Worm (Caenorhabditis elegans) whole organism, L3 larva: ENCODE results near the gene mrps-12.

Source experiments
- R02D3.7 ChIP-seq: fragments of 150-350 bp; optimal IDR thresholded peaks from 2 replicates; lab custom pipeline; 2014; ENCODE audit warnings: missing biosample characterization, missing genetic modification characterization
- ZK546.5 ChIP-seq: sonication (generic microtip); optimal IDR thresholded peaks from 2 replicates; lab custom pipeline; 2017; ENCODE audit warnings: missing biosample characterization, missing genetic modification characterization
- egl-5 ChIP-seq: fragments of 150-350 bp; optimal IDR thresholded peaks from 2 replicates; lab custom pipeline; 2017; ENCODE audit warnings: missing biosample characterization, missing genetic modification reagents, missing genetic modification characterization, inconsistent platforms
- elt-1 ChIP-seq: fragments of 150-350 bp; optimal IDR thresholded peaks from 2 replicates; lab custom pipeline; 2014; ENCODE audit warnings: missing biosample characterization, missing genetic modification characterization
- fkh-10 ChIP-seq: sonication (generic microtip); optimal IDR thresholded peaks from 2 replicates; lab custom pipeline; 2017; ENCODE audit warnings: missing biosample characterization, missing genetic modification reagents, missing genetic modification characterization
- hmg-11 ChIP-seq: sonication (generic microtip); optimal IDR thresholded peaks from 2 replicates; lab custom pipeline; 2016; ENCODE audit warnings: missing genetic modification characterization, missing compliant biosample characterization
- jun-1 ChIP-seq: fragments of 150-350 bp; optimal IDR thresholded peaks from 2 replicates; lab custom pipeline; 2014; ENCODE audit warnings: missing biosample characterization, missing genetic modification reagents, missing genetic modification characterization
- lin-15B ChIP-seq: fragments of 150-350 bp; optimal IDR thresholded peaks from 2 replicates; lab custom pipeline; 2014; ENCODE audit warnings: missing biosample characterization, missing genetic modification characterization
- lin-39 ChIP-seq: fragments of 150-350 bp; optimal IDR thresholded peaks from 2 replicates; lab custom pipeline; 2018; ENCODE audit warnings: missing biosample characterization, missing genetic modification reagents, missing genetic modification characterization
- lsy-12 ChIP-seq: sonication (generic microtip); optimal IDR thresholded peaks from 2 replicates; lab custom pipeline; 2016; ENCODE audit warnings: mild to moderate bottlenecking, missing genetic modification characterization, missing compliant biosample characterization
- nfya-1 ChIP-seq: sonication (generic microtip); optimal IDR thresholded peaks from 2 replicates; lab custom pipeline; 2017; ENCODE audit warnings: missing genetic modification characterization, mild to moderate bottlenecking, missing compliant biosample characterization, antibody characterized with exemption, moderate library complexity; ENCODE audit not compliant: insufficient read depth
- nhr-76 ChIP-seq: fragments of 150-350 bp; sonication (generic microtip); optimal IDR thresholded peaks from 5 replicates; lab custom pipeline; 2014; ENCODE audit warnings: missing biosample characterization, missing genetic modification characterization
- nhr-77 ChIP-seq: fragments of 150-350 bp; optimal IDR thresholded peaks from 2 replicates; lab custom pipeline; 2014; ENCODE audit warnings: missing biosample characterization, missing genetic modification characterization
- pha-4 ChIP-seq: fragments of 150-350 bp; optimal IDR thresholded peaks from 2 replicates; lab custom pipeline; 2014; ENCODE audit warnings: missing biosample characterization, missing genetic modification reagents, missing genetic modification characterization
- pqm-1 ChIP-seq: fragments of 150-350 bp; optimal IDR thresholded peaks from 2 replicates; lab custom pipeline; 2017; ENCODE audit warnings: missing biosample characterization, missing genetic modification characterization, inconsistent platforms
- skn-1 ChIP-seq: fragments of 150-350 bp; optimal IDR thresholded peaks from 2 replicates; lab custom pipeline; 2014; ENCODE audit warnings: missing biosample characterization, missing genetic modification characterization
- tbx-2 ChIP-seq: sonication (generic microtip); optimal IDR thresholded peaks from 2 replicates; lab custom pipeline; 2016; ENCODE audit warnings: mild to moderate bottlenecking, missing genetic modification characterization, missing compliant biosample characterization
- ztf-11 ChIP-seq: fragments of 150-350 bp; optimal IDR thresholded peaks from 2 replicates; lab custom pipeline; 2014; ENCODE audit warnings: missing biosample characterization, missing genetic modification characterization

Gene mrps-12

ce11 chrV:20879069-20879667, 41.3 kb downstream of the mrps-12 start, which contains the start of gene unc-80:
TSS of gene unc-80 (plus strand) at chrV:20879601.
- TF ChIP-seq jun-1, result no peak
- TF ChIP-seq pqm-1 (tag; lab: Kevin White, UChicago), result peak; percentile 11
- peak; percentile 81 for TF ChIP-seq nfya-1 (tag; lab: Kevin White, UChicago)
- TF ChIP-seq nhr-77 (tag; lab: Kevin White, UChicago), result no peak
- TF ChIP-seq ztf-11 (tag; lab: Kevin White, UChicago), result no peak
- TF ChIP-seq R02D3.7 (tag; lab: Kevin White, UChicago), result no peak
- TF ChIP-seq lin-39 (tag; lab: Kevin White, UChicago), result peak; percentile 51
- TF ChIP-seq tbx-2 (tag; lab: Kevin White, UChicago), result peak; percentile 5
- TF ChIP-seq egl-5 (tag; lab: Kevin White, UChicago), result peak; percentile 81
- TF ChIP-seq skn-1 (tag; lab: Kevin White, UChicago), result peak; percentile 32
- TF ChIP-seq elt-1 (tag; lab: Kevin White, UChicago), result peak; percentile 2
- TF ChIP-seq ZK546.5 (tag; lab: Kevin White, UChicago), result no peak
- peak; percentile 31 for TF ChIP-seq lin-15B (tag; lab: Kevin White, UChicago)
- peak; percentile 4 for TF ChIP-seq fkh-10 (GFP tag; lab: Kevin White, UChicago)
- TF ChIP-seq hmg-11 (tag; lab: Kevin White, UChicago), result peak; percentile 63
- no peak for TF ChIP-seq lsy-12 (tag; lab: Kevin White, UChicago)
- TF ChIP-seq pha-4, result no peak
- no peak for TF ChIP-seq nhr-76 (tag; lab: Kevin White, UChicago)
